Worm (Caenorhabditis elegans): ENCODE results near the gene his-48.
"Not testable (repeated sequence)": the region's sequence is repeated elsewhere in the genome, so short reads cannot be mapped to it uniquely, and the experiment has no call there.

Gene his-48

DNA sequence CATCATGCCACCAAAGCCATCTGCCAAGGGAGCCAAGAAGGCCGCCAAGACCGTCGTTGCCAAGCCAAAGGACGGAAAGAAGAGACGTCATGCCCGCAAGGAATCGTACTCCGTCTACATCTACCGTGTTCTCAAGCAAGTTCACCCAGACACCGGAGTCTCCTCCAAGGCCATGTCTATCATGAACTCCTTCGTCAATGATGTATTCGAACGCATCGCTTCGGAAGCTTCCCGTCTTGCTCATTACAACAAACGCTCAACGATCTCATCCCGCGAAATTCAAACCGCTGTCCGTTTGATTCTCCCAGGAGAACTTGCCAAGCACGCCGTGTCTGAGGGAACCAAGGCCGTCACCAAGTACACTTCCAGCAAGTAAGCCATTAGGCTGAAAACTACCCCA is at the start of gene his-48:
Gene his-48, plus strand, starts transcription at position 5 of the 400 bp plus-strand sequence.
- TF ChIP-seq gmeb-2, eyg-1, ceh-22 (tag; optimal IDR thresholded peaks at IDR 0.05): not testable (repeated sequence)

- TF ChIP-seq F13H6.1 (tag; optimal IDR thresholded peaks at IDR 0.05): no peak
- no peak for TF ChIP-seq unc-86 (tag; optimal IDR thresholded peaks at IDR 0.05)
- no peak for TF ChIP-seq tbx-2 (tag; optimal IDR thresholded peaks at IDR 0.05)
- TF ChIP-seq pag-3 (tag; optimal IDR thresholded peaks at IDR 0.05; ENCODE audit: borderline replicate concordance): no peak
- no peak for TF ChIP-seq elt-2 (tag; optimal IDR thresholded peaks at IDR 0.05)
- TF ChIP-seq ceh-19 (GFP tag; optimal IDR thresholded peaks at IDR 0.05): no peak
- no peak for TF ChIP-seq K02D7.2 (tag; optimal IDR thresholded peaks at IDR 0.05)
- no peak for TF ChIP-seq eyg-1 (tag; optimal IDR thresholded peaks at IDR 0.05)
- TF ChIP-seq pros-1 (tag; optimal IDR thresholded peaks at IDR 0.05): no peak
- no peak for TF ChIP-seq dve-1 (tag; optimal IDR thresholded peaks at IDR 0.05)
- TF ChIP-seq fkh-10 (GFP tag; optimal IDR thresholded peaks at IDR 0.05): no peak
- TF ChIP-seq pha-4 (tag; optimal IDR thresholded peaks at IDR 0.05): no peak
- no peak for TF ChIP-seq K09A11.1 (tag; optimal IDR thresholded peaks at IDR 0.05; ENCODE audit: insufficient read depth)
- TF ChIP-seq ceh-24 (tag; optimal IDR thresholded peaks at IDR 0.05): no peak
- TF ChIP-seq sdc-2 (tag; optimal IDR thresholded peaks at IDR 0.05): no peak
- TF ChIP-seq nfya-1 (tag; optimal IDR thresholded peaks at IDR 0.05): no peak
- TF ChIP-seq hlh-30 (tag; optimal IDR thresholded peaks at IDR 0.05; ENCODE audit: insufficient read depth): no peak
Observed at ce11 chrIV:11276026-11276425, 48.5 kb upstream of the his-48 start.

DNA sequence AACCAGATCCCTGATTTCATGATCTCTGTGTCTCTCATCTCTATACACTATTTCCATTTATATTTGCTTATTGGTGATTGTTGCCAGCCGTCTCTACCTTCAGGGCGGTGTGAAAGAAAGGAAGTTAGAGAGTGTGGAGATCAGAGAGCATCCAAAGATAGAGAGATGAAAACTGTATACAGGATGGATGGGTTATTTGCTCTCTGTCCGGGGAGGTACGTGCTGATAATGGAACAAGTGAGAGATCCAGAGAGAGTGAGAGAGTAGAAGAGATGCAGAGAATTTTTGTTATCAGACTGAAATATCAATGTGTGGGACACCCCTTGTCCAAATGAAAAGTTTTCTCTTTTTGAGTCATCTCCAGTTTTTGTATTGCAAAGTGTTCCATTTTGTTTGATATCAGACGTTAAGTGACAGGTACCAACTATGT is 40.4 kb upstream of the his-48 start:
- TF ChIP-seq dve-1 (tag; optimal IDR thresholded peaks at IDR 0.05): peak; percentile 63
- TF ChIP-seq elt-2 (tag; optimal IDR thresholded peaks at IDR 0.05): peak; percentile 77
- TF ChIP-seq lim-6 (tag; optimal IDR thresholded peaks at IDR 0.05): no peak
- no peak for TF ChIP-seq ceh-19 (GFP tag; optimal IDR thresholded peaks at IDR 0.05)
- TF ChIP-seq hlh-8 (tag; optimal IDR thresholded peaks at IDR 0.05): no peak

- TF ChIP-seq C38D4.7 (GFP tag; optimal IDR thresholded peaks at IDR 0.05) (no peak), lim-6 (tag; optimal IDR thresholded peaks at IDR 0.05) (no peak), ceh-30 (tag; optimal IDR thresholded peaks at IDR 0.05) (no peak), pax-1 (tag; optimal IDR thresholded peaks at IDR 0.05) (no peak), ceh-34 (tag; optimal IDR thresholded peaks at IDR 0.05) (no peak), eyg-1 (tag; optimal IDR thresholded peaks at IDR 0.05) (no peak), nfya-1 (tag; optimal IDR thresholded peaks at IDR 0.05) (no peak), sox-2 (GFP tag; IDR thresholded peaks at IDR 0.05) (no peak), K02D7.2 (tag; optimal IDR thresholded peaks at IDR 0.05) (no peak), ceh-19 (GFP tag; optimal IDR thresholded peaks at IDR 0.05) (no peak), ceh-48 (tag; optimal IDR thresholded peaks at IDR 0.05) (no peak)
Observed at ce11 chrIV:11285239-11285638, 39.3 kb upstream of the his-48 start.

DNA sequence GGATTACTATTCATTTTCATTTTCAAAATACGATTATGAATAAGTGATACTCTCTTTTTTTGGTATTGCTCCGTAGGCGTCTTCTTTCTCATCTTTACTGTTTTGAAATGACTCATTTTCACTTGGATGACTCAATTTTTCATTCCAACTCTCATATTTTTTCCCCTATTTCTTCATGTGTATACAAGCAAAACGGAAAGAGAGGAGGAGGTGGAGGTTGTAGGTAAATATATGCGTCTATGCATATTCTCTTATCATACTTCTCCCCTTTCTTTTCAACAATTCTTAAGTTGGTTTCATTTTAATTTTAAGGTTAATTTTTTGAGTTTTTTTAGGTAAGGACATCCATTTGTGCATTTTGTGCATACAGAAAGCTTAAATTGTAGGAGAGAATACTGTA is 38.4 kb upstream of the his-48 start:
- no peak for TF ChIP-seq ceh-24 (tag; optimal IDR thresholded peaks at IDR 0.05)

DNA sequence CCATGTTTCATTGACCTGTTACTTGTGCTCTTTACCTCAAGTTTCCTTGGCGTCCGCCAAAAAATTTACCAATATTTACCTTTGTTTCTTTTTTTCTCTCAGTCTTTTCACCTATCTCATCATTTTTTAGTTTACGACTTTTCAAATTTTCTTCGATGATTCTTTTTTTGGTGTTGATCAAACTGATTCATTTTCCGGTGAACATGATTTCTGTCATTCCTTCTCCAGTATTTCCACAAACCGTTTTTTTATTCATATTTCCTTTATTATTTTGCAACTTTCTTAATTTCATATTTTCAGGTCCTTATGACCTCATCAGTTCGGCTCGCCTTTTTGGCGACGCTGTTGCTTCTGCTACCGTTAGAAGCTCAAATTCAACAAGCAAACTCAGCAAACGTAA is 37.0 kb upstream of the his-48 start, which contains the start of gene F54D1.6:
Gene F54D1.6, plus strand, starts transcription at position 301 of the 400 bp plus-strand sequence.
- TF ChIP-seq ztf-16 (tag; optimal IDR thresholded peaks at IDR 0.05) (no peak), lin-11 (tag; optimal IDR thresholded peaks at IDR 0.05) (no peak), ama-1 (optimal IDR thresholded peaks at IDR 0.05) (no peak), hlh-8 (tag; optimal IDR thresholded peaks at IDR 0.05) (no peak), sox-2 (GFP tag; IDR thresholded peaks at IDR 0.05) (no peak), odd-2 (tag; optimal IDR thresholded peaks at IDR 0.05) (no peak), dve-1 (tag; optimal IDR thresholded peaks at IDR 0.05) (no peak), ahr-1 (tag; optimal IDR thresholded peaks at IDR 0.05) (no peak), ceh-24 (tag; optimal IDR thresholded peaks at IDR 0.05) (no peak), pat-9 (tag; optimal IDR thresholded peaks at IDR 0.05) (no peak)
